Worm (Caenorhabditis elegans) whole organism, young adult: ENCODE data around the gene scd-1.

Experiments
- ama-1 ChIP-seq, 3 experiments: fragments of 150-350 bp in 1 of 3; sonication (generic microtip) in 2 of 3; optimal IDR thresholded peaks; 2 replicates each; lab custom pipeline; 2014 to 2018; ENCODE audit warnings: missing biosample characterization in 2 of 3, missing genetic modification characterization in 2 of 3, missing genetic modification reagents in 2 of 3
- ceh-79 ChIP-seq: sonication (generic microtip); optimal IDR thresholded peaks from 2 replicates; lab custom pipeline; 2017; ENCODE audit warnings: mild to moderate bottlenecking, missing genetic modification characterization, missing compliant biosample characterization

ce11 chrX:12472232-12472631, 53.4 kb downstream of the scd-1 start:
- TF ChIP-seq ceh-79 (tag; lab: Kevin White, UChicago) (no peak), ama-1 (optimal IDR thresholded peaks at IDR 0.05; lab: Kevin White, UChicago) (no peak), ama-1 (GFP tag; optimal IDR thresholded peaks at IDR 0.05; lab: Kevin White, UChicago) (no peak)
